In the genomic region with DNA sequence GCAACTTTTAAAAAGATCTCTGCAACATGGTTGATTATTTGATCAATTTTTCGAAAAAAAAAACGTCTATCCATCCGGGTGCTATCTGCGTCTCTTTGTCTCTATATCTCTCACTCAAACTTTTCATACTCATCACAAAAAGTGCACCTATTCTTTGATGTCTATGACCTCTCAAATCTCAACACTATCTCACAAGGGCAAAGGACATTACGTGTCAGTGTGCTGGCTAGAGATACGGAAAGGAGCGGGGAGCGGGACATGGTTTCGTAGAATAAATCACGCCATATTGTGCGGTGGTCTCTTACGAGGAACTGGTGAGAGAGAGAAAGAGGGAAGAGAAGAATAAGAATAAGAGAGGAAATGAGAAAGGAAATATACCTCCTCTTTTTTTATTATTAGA, we compare ENCODE assay signal across 3 worm cellular contexts.
A peak's percentile ranks its signal among the peaks of the same experiment; 100 is the strongest.
TF ChIP-seq lines count a peak whose summit lies in the region.

No protein-coding gene starts in this region.

TF ChIP-seq in whole organism, L1 larva, 84 proteins besides CTCF, POLR2A, EP300 and RAD21 (continued from another document):
- TF ChIP-seq jun-1 (tag; optimal IDR thresholded peaks at IDR 0.05; lab: Kevin White, UChicago) (peak; percentile 55), elt-2 (tag; optimal IDR thresholded peaks at IDR 0.05; lab: Kevin White, UChicago) (peak; percentile 94), egl-13 (tag; optimal IDR thresholded peaks at IDR 0.05; lab: Kevin White, UChicago) (no peak), aha-1 (tag; optimal IDR thresholded peaks at IDR 0.05; lab: Kevin White, UChicago) (peak; percentile 31), ceh-82 (tag; optimal IDR thresholded peaks at IDR 0.05; lab: Kevin White, UChicago) (peak in 2 of 3 experiments; percentile 44 to 71), hpl-2 (GFP tag; optimal IDR thresholded peaks at IDR 0.05; lab: Kevin White, UChicago) (no peak), nhr-76 (tag; optimal IDR thresholded peaks at IDR 0.05; lab: Kevin White, UChicago) (no peak), ztf-11 (tag; optimal IDR thresholded peaks at IDR 0.05; lab: Kevin White, UChicago) (no peak), ets-5 (GFP tag; IDR thresholded peaks at IDR 0.05; lab: Robert Waterston, UW) (no peak), tbx-2 (tag; optimal IDR thresholded peaks at IDR 0.05; lab: Kevin White, UChicago) (peak; percentile 81), efl-1 (optimal IDR thresholded peaks at IDR 0.05; lab: Kevin White, UChicago) (peak; percentile 58), efl-1 (GFP tag; optimal IDR thresholded peaks at IDR 0.05 in 1 of 2; lab: Kevin White, UChicago) (peak; percentile 19 to 70), fkh-4 (tag; optimal IDR thresholded peaks at IDR 0.05; lab: Kevin White, UChicago; ENCODE audit: borderline replicate concordance) (no peak), nhr-20 (tag; optimal IDR thresholded peaks at IDR 0.05; lab: Kevin White, UChicago) (peak; percentile 93), lin-13 (GFP tag; optimal IDR thresholded peaks at IDR 0.05; lab: Kevin White, UChicago) (peak; percentile 60), nhr-71 (tag; optimal IDR thresholded peaks at IDR 0.05; lab: Kevin White, UChicago) (peak; percentile 96), dpl-1 (GFP tag; optimal IDR thresholded peaks at IDR 0.05; lab: Kevin White, UChicago) (peak; percentile 35 to 48 (median 37)), lsy-2 (tag; optimal IDR thresholded peaks at IDR 0.05; lab: Kevin White, UChicago) (peak; percentile 35 to 73), fkh-8 (tag; optimal IDR thresholded peaks at IDR 0.05; lab: Kevin White, UChicago) (peak; percentile 71), egl-27 (tag; optimal IDR thresholded peaks at IDR 0.05; lab: Kevin White, UChicago) (peak; percentile 31 to 50), dsc-1 (tag; optimal IDR thresholded peaks at IDR 0.05; lab: Kevin White, UChicago) (peak; percentile 50), ceh-63 (GFP tag; optimal IDR thresholded peaks at IDR 0.05; lab: Kevin White, UChicago) (no peak), pax-3 (tag; optimal IDR thresholded peaks at IDR 0.05; lab: Kevin White, UChicago) (no peak), ceh-90 (tag; optimal IDR thresholded peaks at IDR 0.05; lab: Kevin White, UChicago) (no peak), C16A3.4 (tag; optimal IDR thresholded peaks at IDR 0.05; lab: Kevin White, UChicago) (peak; percentile 6), unc-62 (GFP tag; optimal IDR thresholded peaks at IDR 0.05; lab: Kevin White, UChicago) (no peak), nhr-84 (tag; optimal IDR thresholded peaks at IDR 0.05; lab: Kevin White, UChicago) (no peak), fos-1 (tag; optimal IDR thresholded peaks at IDR 0.05; lab: Kevin White, UChicago) (peak; percentile 59), lin-15B (tag; optimal IDR thresholded peaks at IDR 0.05; lab: Kevin White, UChicago) (peak; percentile 2), nhr-11 (tag; optimal IDR thresholded peaks at IDR 0.05; lab: Kevin White, UChicago) (peak; percentile 55), ceh-8 (GFP tag; optimal IDR thresholded peaks at IDR 0.05; lab: Kevin White, UChicago) (no peak), sox-4 (tag; optimal IDR thresholded peaks at IDR 0.05; lab: Kevin White, UChicago) (no peak), zag-1 (tag; optimal IDR thresholded peaks at IDR 0.05; lab: Kevin White, UChicago) (no peak), elt-3 (tag; optimal IDR thresholded peaks at IDR 0.05; lab: Kevin White, UChicago) (peak in 4 of 6 experiments; percentile 49 to 84 (median 70)), pag-3 (tag; optimal IDR thresholded peaks at IDR 0.05; lab: Kevin White, UChicago; ENCODE audit: borderline replicate concordance, insufficient read depth) (no peak), sptf-1 (tag; optimal IDR thresholded peaks at IDR 0.05; lab: Kevin White, UChicago) (no peak), blmp-1 (tag; optimal IDR thresholded peaks at IDR 0.05; lab: Kevin White, UChicago) (peak; percentile 33), ces-1 (GFP tag; optimal IDR thresholded peaks at IDR 0.05; lab: Kevin White, UChicago) (no peak), nhr-12 (tag; optimal IDR thresholded peaks at IDR 0.05; lab: Kevin White, UChicago) (no peak), zip-4 (GFP tag; optimal IDR thresholded peaks at IDR 0.05; lab: Kevin White, UChicago) (no peak), swsn-7 (tag; optimal IDR thresholded peaks at IDR 0.05; lab: Kevin White, UChicago) (peak; percentile 84), C04F5.9 (tag; optimal IDR thresholded peaks at IDR 0.05; lab: Kevin White, UChicago) (no peak)
TF ChIP-seq in whole organism, L1 larva: peak in this region for 40.

TF ChIP-seq in whole organism, L4 larva, 104 proteins besides CTCF, POLR2A, EP300 and RAD21 (continued from another document and continues in another):
- TF ChIP-seq hlh-11 (tag; optimal IDR thresholded peaks at IDR 0.05; lab: Kevin White, UChicago) (peak; percentile 96), D1046.2 (GFP tag; IDR thresholded peaks at IDR 0.05; lab: Robert Waterston, UW) (no peak), ceh-62 (tag; optimal IDR thresholded peaks at IDR 0.05; lab: Kevin White, UChicago) (no peak), ceh-28 (tag; optimal IDR thresholded peaks at IDR 0.05; lab: Kevin White, UChicago) (no peak), F10B5.3 (tag; optimal IDR thresholded peaks at IDR 0.05; lab: Kevin White, UChicago) (no peak), zag-1 (tag; optimal IDR thresholded peaks at IDR 0.05; lab: Kevin White, UChicago) (no peak), skn-1 (tag; optimal IDR thresholded peaks at IDR 0.05; lab: Kevin White, UChicago) (no peak), mxl-3 (GFP tag; optimal IDR thresholded peaks at IDR 0.05; lab: Kevin White, UChicago) (peak; percentile 59), madf-5 (GFP tag; IDR thresholded peaks at IDR 0.05; lab: Robert Waterston, UW) (no peak), nhr-11 (tag; optimal IDR thresholded peaks at IDR 0.05; lab: Kevin White, UChicago) (peak; percentile 86), ZK546.5 (tag; optimal IDR thresholded peaks at IDR 0.05; lab: Kevin White, UChicago) (no peak), nhr-41 (GFP tag; IDR thresholded peaks at IDR 0.05; lab: Robert Waterston, UW) (0 out of 2 replicates have a peak, but pooled peaks have one; percentile 11), lim-7 (GFP tag; IDR thresholded peaks at IDR 0.05; lab: Robert Waterston, UW) (no peak), F37D6.2 (tag; optimal IDR thresholded peaks at IDR 0.05; lab: Kevin White, UChicago) (no peak), ama-1 (optimal IDR thresholded peaks at IDR 0.05; lab: Kevin White, UChicago) (no peak), F26F4.8 (GFP tag; conservative IDR thresholded peaks at IDR 0.05; lab: Robert Waterston, UW) (no peak), zip-11 (GFP tag; IDR thresholded peaks at IDR 0.05; lab: Robert Waterston, UW) (no peak), daf-12 (tag; optimal IDR thresholded peaks at IDR 0.05; lab: Kevin White, UChicago) (no peak), lin-39 (tag; optimal IDR thresholded peaks at IDR 0.05; lab: Kevin White, UChicago) (no peak), pqm-1 (tag; optimal IDR thresholded peaks at IDR 0.05; lab: Kevin White, UChicago) (peak; percentile 22), gei-8 (GFP tag; optimal IDR thresholded peaks at IDR 0.05; lab: Kevin White, UChicago) (no peak), ceh-32 (tag; optimal IDR thresholded peaks at IDR 0.05; lab: Kevin White, UChicago; ENCODE audit: poor library complexity) (no peak), pha-4 (GFP tag; IDR thresholded peaks at IDR 0.05; lab: Robert Waterston, UW) (0 out of 2 replicates have a peak, but pooled peaks have one; percentile 35), pha-4 (tag; optimal IDR thresholded peaks at IDR 0.05; lab: Kevin White, UChicago) (no peak), daf-19 (GFP tag; conservative IDR thresholded peaks at IDR 0.05; lab: Robert Waterston, UW) (no peak), mes-2 (tag; optimal IDR thresholded peaks at IDR 0.05; lab: Kevin White, UChicago; ENCODE audit: poor library complexity, severe bottlenecking) (peak; percentile 78), tag-97 (GFP tag; IDR thresholded peaks at IDR 0.05; lab: Robert Waterston, UW) (no peak), nhr-6 (tag; optimal IDR thresholded peaks at IDR 0.05; lab: Kevin White, UChicago) (peak; percentile 88), hmg-1.1 (GFP tag; IDR thresholded peaks at IDR 0.05; lab: Robert Waterston, UW) (peak; percentile 49; the same call in 1 of the 2 replicates), ztf-7 (tag; optimal IDR thresholded peaks at IDR 0.05; lab: Kevin White, UChicago) (peak; percentile 82), lin-38 (GFP tag; IDR thresholded peaks at IDR 0.05; lab: Robert Waterston, UW) (peak; percentile 47), ces-1 (GFP tag; optimal IDR thresholded peaks at IDR 0.05; lab: Kevin White, UChicago) (no peak), nhr-76 (tag; optimal IDR thresholded peaks at IDR 0.05; lab: Kevin White, UChicago) (no peak), zfp-2 (tag; optimal IDR thresholded peaks at IDR 0.05; lab: Kevin White, UChicago) (no peak), vab-7 (GFP tag; IDR thresholded peaks at IDR 0.05; lab: Robert Waterston, UW) (no peak), snpc-1.2 (GFP tag; IDR thresholded peaks at IDR 0.05; lab: Robert Waterston, UW) (no peak), T26A8.4 (GFP tag; IDR thresholded peaks at IDR 0.05; lab: Robert Waterston, UW) (peak; percentile 46), unc-62 (GFP tag; optimal IDR thresholded peaks at IDR 0.05 in 1 of 2; lab: Kevin White, UChicago) (no peak), unc-62 (tag; optimal IDR thresholded peaks at IDR 0.05; lab: Kevin White, UChicago) (no peak), Y75B8A.6 (GFP tag; IDR thresholded peaks at IDR 0.05; lab: Robert Waterston, UW) (no peak), T20F7.1 (GFP tag; optimal IDR thresholded peaks at IDR 0.05; lab: Kevin White, UChicago) (peak; percentile 65), dpl-1 (GFP tag; optimal IDR thresholded peaks at IDR 0.05; lab: Kevin White, UChicago) (peak; percentile 36), mep-1 (tag; optimal IDR thresholded peaks at IDR 0.05; lab: Kevin White, UChicago) (peak; percentile 90), egl-27 (tag; optimal IDR thresholded peaks at IDR 0.05; lab: Kevin White, UChicago) (no peak), set-16 (GFP tag; IDR thresholded peaks at IDR 0.05; lab: Robert Waterston, UW) (peak; percentile 20; the same call in 1 of the 2 replicates), ceh-44 (GFP tag; IDR thresholded peaks at IDR 0.05; lab: Robert Waterston, UW) (no peak)

TF ChIP-seq in whole organism, young adult, 124 proteins besides CTCF, POLR2A, EP300 and RAD21 (continued from another document and continues in another):
- TF ChIP-seq atf-7 (tag; optimal IDR thresholded peaks at IDR 0.05; lab: Kevin White, UChicago) (peak; percentile 72), pha-4 (tag; optimal IDR thresholded peaks at IDR 0.05; lab: Kevin White, UChicago) (no peak), zim-3 (tag; optimal IDR thresholded peaks at IDR 0.05; lab: Kevin White, UChicago) (no peak), rcor-1 (GFP tag; IDR thresholded peaks at IDR 0.05; lab: Robert Waterston, UW) (no peak), dpff-1 (tag; optimal IDR thresholded peaks at IDR 0.05; lab: Kevin White, UChicago) (no peak), tlf-1 (GFP tag; optimal IDR thresholded peaks at IDR 0.05; lab: Kevin White, UChicago) (peak; percentile 64), T07F8.4 (tag; optimal IDR thresholded peaks at IDR 0.05; lab: Kevin White, UChicago) (no peak), F55B11.4 (tag; optimal IDR thresholded peaks at IDR 0.05; lab: Kevin White, UChicago; ENCODE audit: borderline replicate concordance, insufficient read depth) (no peak), akir-1 (GFP tag; optimal IDR thresholded peaks at IDR 0.05; lab: Kevin White, UChicago) (no peak), C06A6.2 (GFP tag; conservative IDR thresholded peaks at IDR 0.05; lab: Robert Waterston, UW) (peak; percentile 54), egrh-3 (GFP tag; IDR thresholded peaks at IDR 0.05; lab: Robert Waterston, UW) (no peak), lir-1 (GFP tag; conservative IDR thresholded peaks at IDR 0.05; lab: Robert Waterston, UW) (no peak), madf-6 (GFP tag; IDR thresholded peaks at IDR 0.05; lab: Robert Waterston, UW) (no peak), tbp1 (GFP tag; optimal IDR thresholded peaks at IDR 0.05; lab: Kevin White, UChicago) (peak; percentile 57), bed-1 (GFP tag; IDR thresholded peaks at IDR 0.05; lab: Robert Waterston, UW) (no peak), madf-10 (tag; optimal IDR thresholded peaks at IDR 0.05; lab: Kevin White, UChicago) (peak; percentile 58), snpc-3.4 (tag; optimal IDR thresholded peaks at IDR 0.05; lab: Kevin White, UChicago) (peak; percentile 26), T26A5.8 (tag; optimal IDR thresholded peaks at IDR 0.05; lab: Kevin White, UChicago) (no peak), lin-35 (GFP tag; optimal IDR thresholded peaks at IDR 0.05; lab: Kevin White, UChicago) (peak in 1 of 3 experiments; percentile 31), die-1 (tag; optimal IDR thresholded peaks at IDR 0.05; lab: Kevin White, UChicago) (no peak), ztf-22 (GFP tag; optimal IDR thresholded peaks at IDR 0.05; lab: Kevin White, UChicago) (peak; percentile 33), B0019.2 (GFP tag; conservative IDR thresholded peaks at IDR 0.05; lab: Robert Waterston, UW) (no peak), let-607 (tag; optimal IDR thresholded peaks at IDR 0.05; lab: Kevin White, UChicago) (peak; percentile 28 to 68), lag-1 (GFP tag; IDR thresholded peaks at IDR 0.05; lab: Robert Waterston, UW) (no peak), chd-7 (tag; optimal IDR thresholded peaks at IDR 0.05; lab: Kevin White, UChicago) (peak; percentile 72), nfyb-1 (GFP tag; IDR thresholded peaks at IDR 0.05; lab: Robert Waterston, UW) (peak; percentile 79), B0261.1 (tag; optimal IDR thresholded peaks at IDR 0.05; lab: Kevin White, UChicago) (no peak), F33H1.4 (GFP tag; IDR thresholded peaks at IDR 0.05; lab: Robert Waterston, UW) (no peak), K11D2.4 (GFP tag; IDR thresholded peaks at IDR 0.05; lab: Robert Waterston, UW) (0 out of 2 replicates have a peak, but pooled peaks have one; percentile 53), Y67H2A.10 (GFP tag; conservative IDR thresholded peaks at IDR 0.05; lab: Robert Waterston, UW) (no peak), madf-8 (GFP tag; conservative IDR thresholded peaks at IDR 0.05; lab: Robert Waterston, UW) (no peak), ceh-91 (GFP tag; IDR thresholded peaks at IDR 0.05; lab: Robert Waterston, UW) (no peak), nhr-90 (tag; optimal IDR thresholded peaks at IDR 0.05; lab: Kevin White, UChicago) (no peak), aptf-3 (GFP tag; IDR thresholded peaks at IDR 0.05; lab: Robert Waterston, UW) (no peak), sptf-2 (GFP tag; optimal IDR thresholded peaks at IDR 0.05; lab: Kevin White, UChicago) (no peak), mcd-1 (GFP tag; IDR thresholded peaks at IDR 0.05; lab: Robert Waterston, UW) (peak; percentile 57; the same call in 1 of the 2 replicates), ceh-58 (GFP tag; IDR thresholded peaks at IDR 0.05; lab: Robert Waterston, UW) (no peak), pbrm-1 (GFP tag; IDR thresholded peaks at IDR 0.05; lab: Robert Waterston, UW) (no peak), nfya-1 (tag; optimal IDR thresholded peaks at IDR 0.05; lab: Kevin White, UChicago; ENCODE audit: borderline replicate concordance, insufficient read depth) (no peak), F37B4.10 (GFP tag; IDR thresholded peaks at IDR 0.05; lab: Robert Waterston, UW) (no peak), ama-1 (optimal IDR thresholded peaks at IDR 0.05; lab: Kevin White, UChicago) (no peak), ama-1 (GFP tag; optimal IDR thresholded peaks at IDR 0.05; lab: Kevin White, UChicago) (no peak), tbx-9 (tag; optimal IDR thresholded peaks at IDR 0.05; lab: Kevin White, UChicago; ENCODE audit: borderline replicate concordance) (no peak), sdz-38 (tag; optimal IDR thresholded peaks at IDR 0.05; lab: Kevin White, UChicago) (no peak), ztf-6 (GFP tag; IDR thresholded peaks at IDR 0.05; lab: Robert Waterston, UW) (no peak), ZK185.1 (tag; optimal IDR thresholded peaks at IDR 0.05; lab: Kevin White, UChicago; ENCODE audit: poor library complexity, severe bottlenecking) (peak; percentile 29), ztf-26 (tag; optimal IDR thresholded peaks at IDR 0.05; lab: Kevin White, UChicago) (peak; percentile 51), F52B5.7 (tag; optimal IDR thresholded peaks at IDR 0.05; lab: Kevin White, UChicago) (no peak), repo-1 (tag; optimal IDR thresholded peaks at IDR 0.05; lab: Kevin White, UChicago) (no peak), athp-1 (tag; optimal IDR thresholded peaks at IDR 0.05; lab: Kevin White, UChicago) (no peak), Y56A3A.18 (GFP tag; IDR thresholded peaks at IDR 0.05; lab: Robert Waterston, UW) (peak; percentile 52; the same call in 1 of the 2 replicates), F57A8.1 (GFP tag; optimal IDR thresholded peaks at IDR 0.05; lab: Kevin White, UChicago) (no peak), ccch-3 (GFP tag; optimal IDR thresholded peaks at IDR 0.05; lab: Kevin White, UChicago) (no peak)
